Fruit fly (Drosophila melanogaster) whole organism, pupa: ENCODE measurements around the gene Xpac.

Source experiments
- CG10348 ChIP-seq: fragments of 200-800 bp; sonication (Bioruptor generic); IDR thresholded peaks from 2 replicates; pipeline ENCODE4 v1.3.6; 2022; ENCODE audit warnings: missing biosample characterization, missing genetic modification characterization
- CG12605 ChIP-seq: fragments of 200-800 bp; sonication (Bioruptor generic); IDR thresholded peaks from 2 replicates; pipeline ENCODE4 v1.3.6; 2022; ENCODE audit warnings: missing biosample characterization, missing genetic modification characterization
- CG13204 ChIP-seq: fragments of 200-800 bp; sonication (Bioruptor generic); optimal IDR thresholded peaks from 2 replicates; lab custom pipeline; 2018; ENCODE audit warnings: missing biosample characterization, mild to moderate bottlenecking, missing genetic modification characterization, moderate library complexity
- CG14655 ChIP-seq: fragments of 200-800 bp; sonication (Bioruptor generic); optimal IDR thresholded peaks from 3 replicates; lab custom pipeline; 2017; ENCODE audit warnings: mild to moderate bottlenecking, missing biosample characterization, missing genetic modification reagents, missing genetic modification characterization
- CG15710 ChIP-seq: fragments of 200-800 bp; sonication (Bioruptor generic); optimal IDR thresholded peaks from 2 replicates; lab custom pipeline; 2018; ENCODE audit warnings: missing biosample characterization, mild to moderate bottlenecking, missing genetic modification characterization, moderate library complexity
- CG17806 ChIP-seq: fragments of 200-800 bp; sonication (Bioruptor generic); optimal IDR thresholded peaks from 2 replicates; lab custom pipeline; 2018; ENCODE audit warnings: missing biosample characterization, mild to moderate bottlenecking, missing genetic modification characterization, moderate library complexity
- CG32121 ChIP-seq: fragments of 200-800 bp; sonication (Bioruptor generic); IDR thresholded peaks from 2 replicates; pipeline ENCODE4 v1.3.6; 2022; ENCODE audit warnings: missing biosample characterization, missing genetic modification characterization
- CG34367 ChIP-seq: fragments of 200-800 bp; sonication (Bioruptor generic); optimal IDR thresholded peaks from 2 replicates; lab custom pipeline; 2018; ENCODE audit warnings: missing biosample characterization, mild to moderate bottlenecking, missing genetic modification characterization
- CG4496 ChIP-seq: fragments of 200-800 bp; sonication (Bioruptor generic); IDR thresholded peaks from 3 replicates; pipeline ENCODE4 v1.3.6; 2022; ENCODE audit warnings: missing biosample characterization, missing genetic modification characterization
- CG8159 ChIP-seq: fragments of 200-800 bp; sonication (Bioruptor generic); optimal IDR thresholded peaks from 3 replicates; lab custom pipeline; 2018; ENCODE audit warnings: missing biosample characterization, mild to moderate bottlenecking, missing genetic modification characterization, moderate library complexity
- CG8301 ChIP-seq: fragments of 200-800 bp; sonication (Bioruptor generic); optimal IDR thresholded peaks from 2 replicates; lab custom pipeline; 2018; ENCODE audit warnings: missing biosample characterization, mild to moderate bottlenecking, missing genetic modification characterization
- CG9948 ChIP-seq: fragments of 200-800 bp; sonication (Bioruptor generic); optimal IDR thresholded peaks from 2 replicates; lab custom pipeline; 2018; ENCODE audit warnings: missing biosample characterization, mild to moderate bottlenecking, missing genetic modification characterization, moderate library complexity
- D1 ChIP-seq: fragments of 200-800 bp; sonication (Bioruptor generic); optimal IDR thresholded peaks from 2 replicates; lab custom pipeline; 2018; ENCODE audit warnings: missing biosample characterization, mild to moderate bottlenecking, missing genetic modification characterization, moderate library complexity
- EcR ChIP-seq: fragments of 200-800 bp; sonication (Bioruptor generic); optimal IDR thresholded peaks from 3 replicates; lab custom pipeline; 2019; ENCODE audit warnings: missing biosample characterization, missing genetic modification characterization, mild to moderate bottlenecking, moderate library complexity, missing genetic modification reagents
- Ets98B ChIP-seq: fragments of 200-800 bp; sonication (Bioruptor generic); IDR thresholded peaks from 2 replicates; pipeline ENCODE4 v1.3.6; 2022; ENCODE audit warnings: missing biosample characterization, missing genetic modification characterization
- Pif1A ChIP-seq: fragments of 200-800 bp; sonication (Bioruptor generic); optimal IDR thresholded peaks from 3 replicates; lab custom pipeline; 2016; ENCODE audit warnings: missing biosample characterization, missing genetic modification characterization
- Pif1B ChIP-seq: fragments of 200-800 bp; sonication (Bioruptor generic); optimal IDR thresholded peaks from 3 replicates; lab custom pipeline; 2016; ENCODE audit warnings: missing biosample characterization, missing genetic modification characterization
- Snoo ChIP-seq: fragments of 200-800 bp; sonication (Bioruptor generic); optimal IDR thresholded peaks from 3 replicates; lab custom pipeline; 2017; ENCODE audit warnings: missing biosample characterization, mild to moderate bottlenecking, missing genetic modification characterization, inconsistent platforms
- fd96Ca ChIP-seq: fragments of 200-800 bp; sonication (Bioruptor generic); IDR thresholded peaks from 3 replicates; pipeline ENCODE4 v1.3.6; 2022; ENCODE audit warnings: missing biosample characterization, missing genetic modification characterization
- gl ChIP-seq: fragments of 200-800 bp; sonication (Bioruptor generic); optimal IDR thresholded peaks from 2 replicates; lab custom pipeline; 2018; ENCODE audit warnings: missing biosample characterization, mild to moderate bottlenecking, missing genetic modification characterization
- rn ChIP-seq: fragments of 200-800 bp; sonication (Bioruptor generic); IDR thresholded peaks from 2 replicates; pipeline ENCODE4 v1.3.6; 2022; ENCODE audit warnings: missing biosample characterization, missing genetic modification characterization

Gene Xpac

dm6 chrX:4113698-4114216, 9.8 kb upstream of the Xpac start, which contains the start of the genes dgt4 and Nsun2:
Gene dgt4 (plus strand): TSS chrX:4113701.
Gene Nsun2 (minus strand): TSS chrX:4113734.
- TF ChIP-seq fd96Ca (GFP tag; lab: Robert Waterston, UW) (no peak), Ets98B (GFP tag; lab: Robert Waterston, UW) (no peak), CG32121 (no peak), CG17806 (no peak), CG34367 (tag; lab: Kevin White, UChicago) (no peak), rn (no peak), CG9948 (tag; lab: Kevin White, UChicago) (no peak), Snoo (tag; lab: Kevin White, UChicago) (no peak), D1 (tag; lab: Kevin White, UChicago) (no peak), Pif1A (GFP tag; lab: Kevin White, UChicago) (no peak), Pif1B (GFP tag; lab: Kevin White, UChicago) (no peak), CG15710 (tag; lab: Kevin White, UChicago) (no peak), CG4496 (GFP tag; lab: Robert Waterston, UW) (no peak), CG8159 (no peak), CG10348 (GFP tag; lab: Robert Waterston, UW) (no peak), CG8301 (tag; lab: Kevin White, UChicago) (no peak), CG12605 (GFP tag; lab: Robert Waterston, UW) (no peak), CG14655 (GFP tag; lab: Kevin White, UChicago) (no peak), EcR (GFP tag; lab: Kevin White, UChicago) (no peak)
- TF ChIP-seq, all 21 proteins: peak for 0

DNA sequence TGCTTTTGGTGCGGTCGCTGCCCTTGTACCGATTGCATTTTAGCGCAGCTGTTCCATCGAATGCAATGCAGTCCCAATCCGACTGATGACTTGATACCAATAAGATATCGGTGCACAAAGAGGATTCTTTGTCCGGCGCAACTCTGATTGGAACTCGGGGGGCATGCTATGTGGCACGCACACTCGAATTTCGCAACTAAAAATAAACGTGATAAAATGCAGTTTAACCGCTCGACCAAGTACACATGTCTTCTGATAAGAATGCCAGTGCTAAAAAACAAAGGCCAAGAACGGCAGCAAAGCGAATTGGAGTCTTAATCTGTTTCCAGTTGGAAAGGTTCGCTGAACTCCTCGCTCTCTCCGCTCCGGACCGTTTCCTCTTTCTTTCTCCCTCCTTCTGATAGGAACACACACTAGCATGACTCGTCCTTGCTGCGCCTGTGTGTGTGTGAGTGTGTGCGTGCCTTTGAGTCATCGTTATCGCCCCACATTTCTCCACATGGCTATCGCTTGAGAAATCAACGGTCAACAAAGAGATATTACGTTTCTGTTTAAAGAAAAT, 4.7 kb upstream of the Xpac start:
- TF ChIP-seq CG15710 (tag; lab: Kevin White, UChicago) (no peak), D1 (tag; lab: Kevin White, UChicago) (no peak), EcR (GFP tag; lab: Kevin White, UChicago) (peak; percentile 97)
- TF ChIP-seq, all 21 proteins: peak for 1

- TF ChIP-seq gl (tag; lab: Kevin White, UChicago) (peak; percentile 18), CG8301 (tag; lab: Kevin White, UChicago) (peak; percentile 49), D1 (tag; lab: Kevin White, UChicago) (no peak), CG8159 (peak; percentile 49), rn (no peak), EcR (GFP tag; lab: Kevin White, UChicago) (no peak), CG12605 (GFP tag; lab: Robert Waterston, UW) (no peak), Snoo (tag; lab: Kevin White, UChicago) (no peak), CG32121 (0 out of 2 replicates have a peak, but pooled peaks have one; percentile 41), CG14655 (GFP tag; lab: Kevin White, UChicago) (peak; percentile 48), CG10348 (GFP tag; lab: Robert Waterston, UW) (no peak), Pif1A (GFP tag; lab: Kevin White, UChicago) (peak; percentile 49), CG34367 (tag; lab: Kevin White, UChicago) (peak; percentile 45), Pif1B (GFP tag; lab: Kevin White, UChicago) (no peak), CG9948 (tag; lab: Kevin White, UChicago) (peak; percentile 30), Ets98B (GFP tag; lab: Robert Waterston, UW) (no peak), fd96Ca (GFP tag; lab: Robert Waterston, UW) (no peak), CG15710 (tag; lab: Kevin White, UChicago) (peak; percentile 64), CG13204 (GFP tag; lab: Kevin White, UChicago) (no peak), CG17806 (peak; percentile 28), CG4496 (GFP tag; lab: Robert Waterston, UW) (no peak)
- TF ChIP-seq, all 21 proteins: peak for 10
Measured at dm6 chrX:4108114-4108439, 4.1 kb upstream of the Xpac start.

DNA sequence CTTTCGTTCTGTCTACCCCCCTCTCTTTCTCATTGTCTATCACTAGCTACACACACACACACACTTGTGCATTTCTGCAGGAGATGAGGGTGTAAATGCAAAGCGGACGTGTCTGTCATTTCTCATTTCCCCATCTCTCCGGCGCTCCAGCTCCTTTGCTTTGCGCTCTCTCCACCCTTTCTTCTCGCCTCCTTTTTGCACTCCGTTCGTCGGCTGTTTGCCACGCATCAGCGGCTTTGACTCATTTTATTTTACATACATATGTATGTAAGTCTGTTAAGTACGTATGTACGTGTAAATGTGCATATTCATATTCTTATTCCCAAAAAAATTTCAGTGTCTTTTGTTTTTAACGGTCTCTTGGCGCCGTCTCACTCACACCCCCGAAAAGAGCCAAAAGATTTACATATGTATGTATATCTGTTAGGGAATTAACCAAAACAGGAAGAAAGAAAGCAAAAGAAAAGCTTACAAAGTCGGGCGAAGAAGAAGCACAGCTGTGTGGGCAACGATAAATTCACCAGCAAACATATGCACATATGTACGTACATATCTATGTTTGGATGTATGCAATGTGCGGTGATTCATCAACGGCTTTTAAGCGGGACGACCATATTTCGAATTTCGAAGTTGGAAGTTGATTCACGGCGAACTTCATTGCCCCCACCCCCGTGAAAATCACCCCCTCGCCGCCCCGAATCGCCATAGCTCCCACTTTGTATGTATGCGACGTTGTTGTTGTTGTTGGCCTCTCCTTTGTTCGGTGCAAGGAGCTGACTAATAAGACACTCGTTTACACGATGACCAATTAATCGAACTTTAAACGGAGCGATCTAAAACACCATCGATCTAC, 3.5 kb upstream of the Xpac start:
- no peak for TF ChIP-seq Pif1B (GFP tag; lab: Kevin White, UChicago)
- TF ChIP-seq EcR (GFP tag; lab: Kevin White, UChicago) = peak; percentile 19

- TF ChIP-seq Snoo (tag; lab: Kevin White, UChicago) = peak; percentile 43
- peak; percentile 69; the same call in 2 of the 3 replicates for TF ChIP-seq CG4496 (GFP tag; lab: Robert Waterston, UW)
- peak; percentile 71 for TF ChIP-seq CG9948 (tag; lab: Kevin White, UChicago)
- TF ChIP-seq CG14655 (GFP tag; lab: Kevin White, UChicago) = no peak
- peak; percentile 81 for TF ChIP-seq CG8301 (tag; lab: Kevin White, UChicago)
- peak; percentile 26; the same call in 1 of the 2 replicates for TF ChIP-seq CG10348 (GFP tag; lab: Robert Waterston, UW)
- TF ChIP-seq Pif1A (GFP tag; lab: Kevin White, UChicago) = peak; percentile 63
- peak; percentile 57; the same call in 1 of the 2 replicates for TF ChIP-seq CG32121
- TF ChIP-seq D1 (tag; lab: Kevin White, UChicago) = no peak
- TF ChIP-seq fd96Ca (GFP tag; lab: Robert Waterston, UW) = peak; percentile 73
- TF ChIP-seq Ets98B (GFP tag; lab: Robert Waterston, UW) = peak; percentile 39
- peak; percentile 78 for TF ChIP-seq CG15710 (tag; lab: Kevin White, UChicago)
- peak; percentile 28 for TF ChIP-seq CG12605 (GFP tag; lab: Robert Waterston, UW)
- TF ChIP-seq Pif1B (GFP tag; lab: Kevin White, UChicago) = peak; percentile 58
- TF ChIP-seq rn = no peak
- TF ChIP-seq CG8159 = peak; percentile 79
- peak; percentile 75 for TF ChIP-seq CG34367 (tag; lab: Kevin White, UChicago)
- TF ChIP-seq EcR (GFP tag; lab: Kevin White, UChicago) = no peak
- peak; percentile 63 for TF ChIP-seq CG17806
- peak; percentile 50 for TF ChIP-seq CG13204 (GFP tag; lab: Kevin White, UChicago)
- TF ChIP-seq gl (tag; lab: Kevin White, UChicago) = peak; percentile 47
Measured at dm6 chrX:4106756-4107155, 2.8 kb upstream of the Xpac start.
